Fruit fly (Drosophila melanogaster): ENCODE data around the gene MsrA.

dm6 chr3L:15527416-15527815, 16.6 kb downstream of the MsrA start, which contains the start of gene CG42729:
- TF ChIP-seq bab1 (GFP tag; optimal IDR thresholded peaks at IDR 0.05), result no peak
- no peak for TF ChIP-seq CG12768 (GFP tag; optimal IDR thresholded peaks at IDR 0.05)
- TF ChIP-seq Clk (GFP tag; optimal IDR thresholded peaks at IDR 0.05), result no peak
